Fruit fly (Drosophila melanogaster) Kc167 (cell line): ENCODE measurements around the gene zen2.

Experiments used
- Myc ChIP-seq: fragments of >200 bp; optimal IDR thresholded peaks from 2 replicates; lab custom pipeline; 2017; ENCODE audit warnings: missing external identifiers
- Sin3A ChIP-seq: fragments of >200 bp; optimal IDR thresholded peaks from 2 replicates; lab custom pipeline; 2018; ENCODE audit warnings: missing external identifiers
- h ChIP-seq: fragments of >200 bp; optimal IDR thresholded peaks from 3 replicates; lab custom pipeline; 2018; ENCODE audit warnings: missing external identifiers
- insv ChIP-seq: fragments of >200 bp; optimal IDR thresholded peaks from 3 replicates; lab custom pipeline; 2018; ENCODE audit warnings: missing external identifiers
- psq ChIP-seq: fragments of >200 bp; optimal IDR thresholded peaks from 2 replicates; lab custom pipeline; 2017; ENCODE audit warnings: missing external identifiers
- ttk ChIP-seq: sonication (Bioruptor generic); optimal IDR thresholded peaks from 2 replicates; lab custom pipeline; 2017; ENCODE audit warnings: missing external identifiers

Gene zen2

dm6 chr3R:6744036-6744435 is at the start of gene zen2:
zen2 (minus strand) TSS chr3R:6744136.
- TF ChIP-seq psq (lab: Kevin White, UChicago) (no peak), h (lab: Kevin White, UChicago) (no peak), ttk (lab: Kevin White, UChicago) (no peak), insv (lab: Kevin White, UChicago) (no peak), Sin3A (lab: Kevin White, UChicago) (no peak), Myc (lab: Kevin White, UChicago) (no peak)

dm6 chr3R:6791189-6791886 is 47.4 kb upstream of the zen2 start, which contains the start of gene Dfd:
Dfd (plus strand) TSS chr3R:6791836.
- no peak for TF ChIP-seq Sin3A (lab: Kevin White, UChicago)
- no peak for TF ChIP-seq insv (lab: Kevin White, UChicago)
- no peak for TF ChIP-seq psq (lab: Kevin White, UChicago)
- TF ChIP-seq Myc (lab: Kevin White, UChicago), result no peak
- TF ChIP-seq ttk (lab: Kevin White, UChicago), result no peak
- TF ChIP-seq h (lab: Kevin White, UChicago), result no peak

- TF ChIP-seq ttk (lab: Kevin White, UChicago) (no peak), Sin3A (lab: Kevin White, UChicago) (no peak), h (lab: Kevin White, UChicago) (no peak), psq (lab: Kevin White, UChicago) (no peak), insv (lab: Kevin White, UChicago) (no peak), Myc (lab: Kevin White, UChicago) (no peak)
These were observed 36.1 kb upstream of the zen2 start for dm6 chr3R:6780004-6780403.

DNA sequence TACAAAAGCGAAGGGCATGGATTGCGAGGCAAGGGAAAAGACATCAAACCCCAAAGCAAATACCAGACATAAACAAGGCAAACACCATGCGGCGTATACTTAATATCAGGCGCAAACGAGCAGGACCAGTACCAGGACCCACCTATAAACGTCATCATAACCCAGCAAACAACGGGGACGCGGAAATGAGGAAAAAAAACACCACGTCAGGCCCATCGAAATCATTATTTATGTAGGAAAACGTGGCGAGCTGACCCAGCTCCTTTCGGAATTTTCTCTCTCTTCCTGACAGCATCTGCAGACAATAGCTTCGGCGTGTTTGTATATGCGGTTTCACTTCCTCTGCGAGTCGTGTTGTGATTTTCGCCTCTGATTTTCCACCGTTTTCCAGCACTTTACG is 32.9 kb upstream of the zen2 start:
- TF ChIP-seq Sin3A (lab: Kevin White, UChicago) (no peak), Myc (lab: Kevin White, UChicago) (no peak), psq (lab: Kevin White, UChicago) (no peak), insv (lab: Kevin White, UChicago) (no peak), h (lab: Kevin White, UChicago) (no peak), ttk (lab: Kevin White, UChicago) (no peak)

- TF ChIP-seq h (lab: Kevin White, UChicago) (no peak), ttk (lab: Kevin White, UChicago) (no peak), Sin3A (lab: Kevin White, UChicago) (no peak), insv (lab: Kevin White, UChicago) (no peak), psq (lab: Kevin White, UChicago) (no peak), Myc (lab: Kevin White, UChicago) (no peak)
These were observed 27.9 kb upstream of the zen2 start for dm6 chr3R:6771797-6772196.

DNA sequence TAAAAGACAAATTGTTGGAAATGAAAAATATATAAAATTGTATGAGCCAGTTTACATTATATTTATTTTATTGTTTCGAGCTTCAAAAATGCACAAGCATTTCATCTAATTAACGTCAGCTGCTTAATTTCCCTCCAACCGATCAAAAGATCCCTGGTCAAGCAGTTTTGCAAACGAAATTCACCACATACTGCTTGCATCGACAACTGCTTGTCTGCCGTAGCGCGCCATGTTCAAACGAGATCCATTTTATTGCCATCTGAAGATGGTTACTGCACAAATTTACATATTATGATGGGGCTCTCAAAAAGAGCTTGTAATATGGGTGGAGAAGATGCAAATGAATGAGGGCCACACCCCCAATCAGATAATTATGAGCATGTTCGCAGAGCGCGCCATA is 24.3 kb upstream of the zen2 start:
- TF ChIP-seq insv (lab: Kevin White, UChicago), result no peak
- no peak for TF ChIP-seq psq (lab: Kevin White, UChicago)
- TF ChIP-seq Sin3A (lab: Kevin White, UChicago), result no peak
- TF ChIP-seq Myc (lab: Kevin White, UChicago), result no peak
- no peak for TF ChIP-seq ttk (lab: Kevin White, UChicago)

DNA sequence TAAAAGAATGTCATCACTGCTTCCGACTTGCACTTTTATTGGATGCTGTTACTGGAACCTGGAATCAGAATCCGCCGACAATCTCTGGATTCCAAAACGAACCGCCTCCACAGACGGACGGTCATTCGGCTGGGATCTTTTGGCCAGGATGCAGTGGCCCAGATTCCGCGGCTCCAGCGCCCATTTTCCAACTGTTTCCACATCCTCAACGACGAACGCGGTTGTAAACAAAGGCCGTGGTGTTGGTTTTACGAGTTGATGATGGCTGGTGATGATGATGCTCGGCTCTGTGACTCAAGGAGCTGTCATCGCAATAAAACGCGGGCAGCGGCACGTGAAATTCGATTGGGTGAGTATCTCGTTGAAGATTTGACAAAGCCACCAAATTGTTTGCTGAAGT is 23.0 kb upstream of the zen2 start:
- no peak for TF ChIP-seq h (lab: Kevin White, UChicago)

dm6 chr3R:6766171-6766591 is 22.2 kb upstream of the zen2 start:
- TF ChIP-seq h (lab: Kevin White, UChicago) (no peak), Sin3A (lab: Kevin White, UChicago) (no peak), psq (lab: Kevin White, UChicago) (no peak), Myc (lab: Kevin White, UChicago) (no peak), insv (lab: Kevin White, UChicago) (no peak), ttk (lab: Kevin White, UChicago) (no peak)

DNA sequence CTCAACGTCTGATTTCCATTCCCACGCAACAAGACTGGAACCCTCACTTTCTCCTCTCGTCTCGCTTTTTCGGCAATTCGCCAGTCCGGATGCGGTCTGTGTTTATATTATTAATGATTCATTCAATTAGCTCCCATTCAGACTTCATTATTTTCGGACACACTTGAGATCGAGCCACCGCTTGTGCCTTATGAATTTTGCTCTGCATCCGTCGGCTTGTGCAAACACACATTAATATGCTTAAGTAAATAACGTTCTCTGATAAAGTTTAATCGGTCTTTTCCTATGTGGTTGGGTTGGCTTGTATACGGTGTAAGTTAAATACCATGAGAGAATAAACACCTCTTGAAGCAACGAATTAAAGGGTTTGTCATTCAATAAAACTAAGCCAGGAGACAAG is 20.9 kb upstream of the zen2 start:
- TF ChIP-seq psq (lab: Kevin White, UChicago) (no peak), h (lab: Kevin White, UChicago) (no peak), Myc (lab: Kevin White, UChicago) (no peak), insv (lab: Kevin White, UChicago) (no peak), Sin3A (lab: Kevin White, UChicago) (no peak), ttk (lab: Kevin White, UChicago) (no peak)

- TF ChIP-seq psq (lab: Kevin White, UChicago), result no peak
These were observed 19.0 kb upstream of the zen2 start for dm6 chr3R:6762794-6763407.

DNA sequence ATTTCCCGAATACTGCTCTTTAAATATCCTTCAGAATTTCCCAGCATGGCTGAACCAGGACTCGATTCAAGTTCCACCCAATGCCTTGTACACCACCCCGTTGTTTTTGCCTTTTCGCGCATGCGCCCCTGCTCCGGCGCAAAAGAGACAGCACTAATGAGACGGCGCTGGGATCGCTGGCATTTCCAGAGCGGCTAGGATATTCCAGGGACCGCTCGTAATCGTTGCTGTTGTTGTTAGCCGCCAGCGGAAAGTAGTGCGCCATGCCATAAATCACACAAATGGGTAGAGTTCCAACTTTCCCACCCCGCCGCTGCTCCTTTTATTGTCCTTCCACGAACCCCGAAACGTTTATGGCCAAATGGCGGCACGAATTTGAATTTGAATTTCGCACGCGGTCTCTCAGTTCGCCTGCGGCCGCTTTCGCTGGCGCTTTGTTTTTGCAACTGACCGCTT is 18.3 kb upstream of the zen2 start, which contains the start of gene Ama:
TSS of gene Ama (plus strand) at position 406 of the 456 bp plus-strand sequence.
- no peak for TF ChIP-seq psq (lab: Kevin White, UChicago)
- TF ChIP-seq insv (lab: Kevin White, UChicago), result no peak
- TF ChIP-seq Sin3A (lab: Kevin White, UChicago), result no peak
- TF ChIP-seq ttk (lab: Kevin White, UChicago), result no peak
- TF ChIP-seq Myc (lab: Kevin White, UChicago), result no peak
- TF ChIP-seq h (lab: Kevin White, UChicago), result no peak
